Worm (Caenorhabditis elegans): ENCODE results near the gene fem-1.
A peak's percentile ranks its signal among the peaks of the same experiment; 100 is the strongest.

The fem-1 gene

DNA sequence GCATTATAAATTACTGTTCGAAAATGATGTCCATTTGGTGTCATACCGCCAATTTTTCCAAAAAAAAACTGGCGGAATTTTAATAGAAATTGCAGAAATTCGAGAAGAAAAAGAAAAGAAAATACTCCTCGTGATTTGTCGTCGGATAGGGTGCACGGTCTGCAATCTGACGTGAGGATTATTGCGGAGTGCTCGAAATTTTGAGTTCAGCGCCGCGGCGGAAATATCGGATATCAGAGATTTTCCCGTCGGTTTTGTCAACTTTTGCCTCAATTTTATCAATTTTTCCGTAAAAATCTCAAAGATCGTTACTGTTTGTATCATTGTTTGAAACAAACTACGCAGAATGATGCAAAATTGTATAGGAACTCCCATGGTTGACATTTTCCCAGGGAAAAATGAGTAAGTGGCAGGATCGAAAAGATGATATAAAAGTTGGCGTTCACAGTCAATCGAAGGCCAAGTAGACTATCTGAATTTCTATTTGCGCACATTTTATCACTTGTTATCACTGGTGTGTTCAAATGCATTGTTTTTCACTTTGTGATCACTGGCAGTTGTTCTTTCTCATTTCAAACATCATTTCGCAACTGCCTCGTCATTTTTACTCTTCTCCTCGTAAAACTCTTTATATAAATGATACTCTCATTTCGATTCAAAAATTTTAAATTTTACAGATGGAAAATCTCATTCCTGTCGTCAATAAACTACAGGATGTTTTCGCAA is at the start of gene fem-1, which contains the start of gene drp-1:
fem-1 (minus strand) TSS at position 150 of the 726 bp plus-strand sequence.
drp-1 (plus strand) TSS at position 676 of the 726 bp plus-strand sequence.
- TF ChIP-seq snpc-4 (tag; optimal IDR thresholded peaks at IDR 0.05) (peak; percentile 29), daf-12 (tag; optimal IDR thresholded peaks at IDR 0.05) (no peak), hmg-11 (tag; optimal IDR thresholded peaks at IDR 0.05) (peak; percentile 63), lin-15B (tag; optimal IDR thresholded peaks at IDR 0.05) (peak; percentile 11)

ce11 chrIV:5586320-5586720 is 48.6 kb upstream of the fem-1 start:
- TF ChIP-seq nfya-1 (tag; optimal IDR thresholded peaks at IDR 0.05; ENCODE audit: insufficient read depth) (peak; percentile 3), pha-4 (tag; optimal IDR thresholded peaks at IDR 0.05) (peak; percentile 66), lsy-12 (tag; optimal IDR thresholded peaks at IDR 0.05) (no peak)

DNA sequence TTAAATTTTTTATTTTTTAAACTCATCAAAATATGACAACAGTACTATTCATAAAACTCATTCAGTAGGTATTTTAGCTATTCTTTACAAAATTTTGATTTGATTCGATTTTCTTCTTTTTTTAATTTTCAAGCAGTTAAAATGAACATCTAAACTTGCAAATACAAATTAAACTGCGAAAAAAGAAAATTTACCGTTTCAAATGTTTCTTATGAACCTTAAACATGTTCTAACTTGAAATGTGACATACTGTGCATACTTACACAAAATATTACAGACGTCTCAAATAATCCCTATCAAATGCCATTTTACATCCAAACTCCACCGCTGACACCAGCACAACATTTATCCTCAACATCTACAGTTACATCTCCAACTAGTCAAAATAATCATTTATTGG is 46.6 kb upstream of the fem-1 start, which contains the start of gene fkh-7:
fkh-7 (plus strand) TSS at position 301 of the 400 bp plus-strand sequence.
- TF ChIP-seq zag-1 (tag; optimal IDR thresholded peaks at IDR 0.05): no peak
- no peak for TF ChIP-seq ztf-11 (tag; optimal IDR thresholded peaks at IDR 0.05)
- no peak for TF ChIP-seq elt-2 (tag; optimal IDR thresholded peaks at IDR 0.05)
- TF ChIP-seq pha-4 (tag; optimal IDR thresholded peaks at IDR 0.05): no peak
- TF ChIP-seq ceh-9 (tag; optimal IDR thresholded peaks at IDR 0.05): no peak
- TF ChIP-seq lin-15B (tag; optimal IDR thresholded peaks at IDR 0.05): no peak
- TF ChIP-seq ztf-4 (tag; optimal IDR thresholded peaks at IDR 0.05): no peak
- no peak for TF ChIP-seq snpc-4 (tag; optimal IDR thresholded peaks at IDR 0.05)
- TF ChIP-seq mdl-1 (tag; optimal IDR thresholded peaks at IDR 0.05): no peak
- TF ChIP-seq elt-3 (tag; optimal IDR thresholded peaks at IDR 0.05): no peak
- TF ChIP-seq unc-62 (GFP tag; optimal IDR thresholded peaks at IDR 0.05): no peak
- no peak for TF ChIP-seq ZK546.5 (tag; optimal IDR thresholded peaks at IDR 0.05)
- TF ChIP-seq lin-39 (tag; optimal IDR thresholded peaks at IDR 0.05): no peak

DNA sequence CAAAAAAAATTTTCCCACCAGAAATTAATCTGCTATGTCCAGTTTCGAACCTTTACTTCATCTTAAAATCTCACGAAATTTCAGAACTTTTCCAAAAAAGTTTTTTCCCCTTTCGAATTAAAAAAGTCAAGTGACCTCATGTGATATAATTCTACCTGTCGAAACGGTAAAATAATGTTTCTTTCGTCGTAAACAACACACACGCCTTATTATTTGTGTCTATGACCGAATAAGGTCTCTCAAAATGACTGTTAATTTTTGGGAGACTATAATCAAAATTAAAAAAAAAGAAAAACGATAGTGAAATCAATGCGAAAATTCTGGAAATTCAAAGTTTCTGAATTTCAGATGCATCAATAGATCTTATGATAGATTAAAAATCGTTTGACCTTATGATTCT is 45.4 kb upstream of the fem-1 start:
- no peak for TF ChIP-seq nhr-12 (tag; optimal IDR thresholded peaks at IDR 0.05)
- TF ChIP-seq nfya-1 (tag; optimal IDR thresholded peaks at IDR 0.05; ENCODE audit: insufficient read depth): no peak
- TF ChIP-seq hmg-11 (tag; optimal IDR thresholded peaks at IDR 0.05): no peak
- no peak for TF ChIP-seq eor-1 (tag; optimal IDR thresholded peaks at IDR 0.05)
- TF ChIP-seq nhr-237 (tag; optimal IDR thresholded peaks at IDR 0.05): no peak

ce11 chrIV:5582760-5583159 is 45.0 kb upstream of the fem-1 start:
- TF ChIP-seq mml-1 (tag; optimal IDR thresholded peaks at IDR 0.05) (no peak), nfya-1 (tag; optimal IDR thresholded peaks at IDR 0.05; ENCODE audit: insufficient read depth) (peak; percentile 96)

- TF ChIP-seq nhr-43 (tag; optimal IDR thresholded peaks at IDR 0.05; ENCODE audit: poor library complexity, severe bottlenecking) (peak; percentile 6), pha-4 (tag; optimal IDR thresholded peaks at IDR 0.05) (peak; percentile 19), ama-1 (optimal IDR thresholded peaks at IDR 0.05) (no peak), fkh-2 (tag; optimal IDR thresholded peaks at IDR 0.05) (no peak), lin-15B (tag; optimal IDR thresholded peaks at IDR 0.05) (peak; percentile 13), jun-1 (tag; optimal IDR thresholded peaks at IDR 0.05) (peak; percentile 38), elt-2 (tag; optimal IDR thresholded peaks at IDR 0.05) (peak; percentile 43), zag-1 (tag; optimal IDR thresholded peaks at IDR 0.05) (no peak), elt-1 (tag; optimal IDR thresholded peaks at IDR 0.05) (peak; percentile 3), pqm-1 (tag; optimal IDR thresholded peaks at IDR 0.05) (peak; percentile 78), eor-1 (tag; optimal IDR thresholded peaks at IDR 0.05) (no peak), hmg-11 (tag; optimal IDR thresholded peaks at IDR 0.05) (peak; percentile 74), lin-39 (tag; optimal IDR thresholded peaks at IDR 0.05) (peak; percentile 35), nfya-1 (tag; optimal IDR thresholded peaks at IDR 0.05; ENCODE audit: insufficient read depth) (peak; percentile 77)
Observed at ce11 chrIV:5582267-5582666, 44.5 kb upstream of the fem-1 start.
